Worm (Caenorhabditis elegans): ENCODE data around the gene lpr-7.

DNA sequence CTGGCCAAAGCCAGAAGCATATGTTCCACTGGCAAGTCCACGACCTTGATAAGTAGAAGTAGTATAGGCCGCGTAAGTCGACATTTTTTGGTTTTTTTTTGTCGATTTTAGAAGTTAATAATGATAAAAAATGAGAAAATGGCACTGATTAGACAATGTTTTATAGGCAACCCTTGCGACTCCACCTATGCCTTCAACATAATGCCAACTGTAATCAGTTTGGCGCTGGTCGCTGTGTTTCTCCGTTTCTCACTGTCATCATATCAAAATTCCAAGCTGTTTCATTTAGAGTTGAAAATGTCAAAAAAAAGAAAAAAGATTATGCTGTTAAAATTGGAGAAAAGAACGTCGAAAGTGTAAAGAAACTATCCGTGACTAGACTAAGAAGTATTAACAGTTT, 10.4 kb upstream of the lpr-7 start:
- TF ChIP-seq lin-26 (GFP tag; IDR thresholded peaks at IDR 0.05) (no peak), B0035.1 (tag; optimal IDR thresholded peaks at IDR 0.05) (no peak), dox-1 (GFP tag; IDR thresholded peaks at IDR 0.05) (no peak), F22D6.2 (tag; optimal IDR thresholded peaks at IDR 0.05) (no peak), madf-10 (tag; optimal IDR thresholded peaks at IDR 0.05) (no peak), ztf-25 (GFP tag; IDR thresholded peaks at IDR 0.05) (no peak), snpc-4 (GFP tag; optimal IDR thresholded peaks at IDR 0.05) (no peak), snpc-4 (tag; optimal IDR thresholded peaks at IDR 0.05) (no peak)

All from whole organism, young adult.